Worm (Caenorhabditis elegans) whole organism, L1 larva: ENCODE results near the gene dpm-3.
A peak's percentile ranks its signal among the peaks of the same experiment; 100 is the strongest.

Experiments used
- ama-1 ChIP-seq: fragments of 150-350 bp; optimal IDR thresholded peaks from 2 replicates; lab custom pipeline; 2014
- lin-35 ChIP-seq, 2 experiments: fragments of 150-350 bp; optimal IDR thresholded peaks; 2 replicates each; lab custom pipeline; 2014; ENCODE audit warnings: missing biosample characterization in 2 of 2, missing genetic modification characterization in 2 of 2, missing genetic modification reagents in 2 of 2
- lsy-2 ChIP-seq, 2 experiments: fragments of 150-350 bp; optimal IDR thresholded peaks; 2 replicates each; lab custom pipeline; 2014; ENCODE audit warnings: missing biosample characterization in 2 of 2, missing genetic modification characterization in 2 of 2
- mep-1 ChIP-seq: fragments of 150-350 bp; optimal IDR thresholded peaks from 2 replicates; lab custom pipeline; 2014; ENCODE audit warnings: missing biosample characterization, missing genetic modification characterization
- nhr-11 ChIP-seq: fragments of 150-350 bp; optimal IDR thresholded peaks from 2 replicates; lab custom pipeline; 2014; ENCODE audit warnings: missing biosample characterization, missing genetic modification characterization
- nhr-237 ChIP-seq: fragments of 150-350 bp; optimal IDR thresholded peaks from 2 replicates; lab custom pipeline; 2014; ENCODE audit warnings: missing biosample characterization, missing genetic modification characterization
- nhr-47 ChIP-seq: sonication (generic microtip); optimal IDR thresholded peaks from 2 replicates; lab custom pipeline; 2016; ENCODE audit warnings: mild to moderate bottlenecking, missing genetic modification characterization, moderate library complexity, missing compliant biosample characterization
- nhr-76 ChIP-seq: sonication (generic microtip); optimal IDR thresholded peaks from 2 replicates; lab custom pipeline; 2017; ENCODE audit warnings: missing biosample characterization, missing genetic modification characterization
- nhr-90 ChIP-seq: sonication (generic microtip); optimal IDR thresholded peaks from 2 replicates; lab custom pipeline; 2016; ENCODE audit warnings: mild to moderate bottlenecking, missing genetic modification characterization, missing compliant biosample characterization; ENCODE audit not compliant: poor library complexity
- snpc-4 ChIP-seq: fragments of 150-350 bp; optimal IDR thresholded peaks from 2 replicates; lab custom pipeline; 2014; ENCODE audit warnings: missing biosample characterization, missing genetic modification characterization
- tbx-2 ChIP-seq: sonication (generic microtip); optimal IDR thresholded peaks from 2 replicates; lab custom pipeline; 2016; ENCODE audit warnings: missing genetic modification characterization, missing compliant biosample characterization
- unc-130 ChIP-seq: fragments of 150-350 bp; optimal IDR thresholded peaks from 2 replicates; lab custom pipeline; 2017; ENCODE audit warnings: missing biosample characterization, missing genetic modification characterization, inconsistent platforms

DNA sequence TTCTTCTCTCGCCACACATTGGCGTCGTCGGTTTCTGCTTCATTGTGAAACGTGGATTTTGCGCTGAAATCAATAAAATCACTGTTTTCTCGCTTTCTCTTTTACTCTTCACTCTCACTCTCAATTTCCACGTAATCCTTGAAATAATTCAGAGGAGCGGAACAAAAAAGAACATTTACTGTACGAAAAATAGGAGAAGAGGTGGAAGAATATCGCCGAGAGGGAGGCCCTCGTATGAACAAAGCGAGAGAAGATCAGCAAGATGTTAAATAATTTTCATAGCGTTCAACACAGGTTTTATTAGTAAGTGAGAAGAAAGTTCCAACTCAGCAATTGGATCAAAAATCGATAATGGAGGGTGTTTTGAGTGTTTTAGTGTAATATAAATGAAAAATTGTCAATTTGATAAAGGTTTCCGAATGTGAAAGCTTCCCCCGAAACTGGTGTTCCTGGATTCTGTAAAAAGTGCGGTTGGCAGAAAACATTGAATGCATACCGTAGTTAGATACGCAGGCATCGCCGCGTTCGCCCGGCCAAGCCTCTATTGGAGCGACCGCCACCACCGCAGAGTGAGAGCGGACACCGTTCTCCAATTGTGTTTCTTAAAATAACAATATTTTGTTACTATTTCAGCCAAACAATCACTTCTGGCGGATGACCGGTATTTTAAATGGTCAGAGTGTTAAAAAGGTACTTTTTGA, 29.8 kb upstream of the dpm-3 start, which contains the start of the genes ccr-4 and ZC518.8:
- TF ChIP-seq snpc-4 (tag; lab: Kevin White, UChicago) (no peak), nhr-11 (tag; lab: Kevin White, UChicago) (no peak), nhr-237 (tag; lab: Kevin White, UChicago) (no peak), nhr-90 (tag; lab: Kevin White, UChicago) (no peak), tbx-2 (tag; lab: Kevin White, UChicago) (no peak), unc-130 (tag; lab: Kevin White, UChicago) (no peak), nhr-47 (no peak), nhr-76 (tag; lab: Kevin White, UChicago) (no peak), lsy-2 (tag; optimal IDR thresholded peaks at IDR 0.05; lab: Kevin White, UChicago) (peak; percentile 33 to 87), mep-1 (no peak), ama-1 (lab: Kevin White, UChicago) (no peak), lin-35 (GFP tag; optimal IDR thresholded peaks at IDR 0.05; lab: Kevin White, UChicago) (no peak)
